Fruit fly (Drosophila melanogaster) whole organism, embryonic: ENCODE results near the gene CG5447.

ENCODE experiments used
- B-H1 ChIP-seq: fragments of 200-800 bp; sonication (Bioruptor generic); IDR thresholded peaks from 3 replicates; pipeline ENCODE4 v1.3.6; 2022; ENCODE audit warnings: missing biosample characterization, missing genetic modification characterization
- Blimp-1 ChIP-seq: fragments of 200-800 bp; sonication (Bioruptor generic); optimal IDR thresholded peaks from 3 replicates; lab custom pipeline; 2018; ENCODE audit warnings: missing biosample characterization, missing genetic modification characterization, mild to moderate bottlenecking, moderate library complexity, missing genetic modification reagents
- CG11504 ChIP-seq: fragments of 200-800 bp; sonication (Bioruptor generic); optimal IDR thresholded peaks from 3 replicates; lab custom pipeline; 2019; ENCODE audit warnings: missing biosample characterization, mild to moderate bottlenecking, missing genetic modification characterization, moderate library complexity
- CG11560 ChIP-seq: fragments of 200-800 bp; sonication (Bioruptor generic); IDR thresholded peaks from 3 replicates; pipeline ENCODE4 v1.3.6; 2022; ENCODE audit warnings: missing biosample characterization, missing genetic modification characterization
- CG12071 ChIP-seq: fragments of 200-800 bp; sonication (Bioruptor generic); optimal IDR thresholded peaks from 3 replicates; lab custom pipeline; 2018; ENCODE audit warnings: missing biosample characterization, mild to moderate bottlenecking, missing genetic modification characterization
- CG1233 ChIP-seq: fragments of 200-800 bp; sonication (Bioruptor generic); optimal IDR thresholded peaks from 4 replicates; lab custom pipeline; 2018; ENCODE audit warnings: missing biosample characterization, mild to moderate bottlenecking, missing genetic modification characterization
- CG12942 ChIP-seq: fragments of 200-800 bp; sonication (Bioruptor generic); optimal IDR thresholded peaks from 3 replicates; lab custom pipeline; 2016; ENCODE audit warnings: missing biosample characterization, missing genetic modification characterization
- CG14860 ChIP-seq: fragments of 200-800 bp; sonication (Bioruptor generic); IDR thresholded peaks from 3 replicates; pipeline ENCODE4 v1.3.6; 2022; ENCODE audit warnings: missing biosample characterization, missing genetic modification characterization; ENCODE audit not compliant: partially characterized antibody
- CG15696 ChIP-seq: fragments of 200-800 bp; sonication (Bioruptor generic); optimal IDR thresholded peaks from 2 replicates; lab custom pipeline; 2019; ENCODE audit warnings: missing biosample characterization, mild to moderate bottlenecking, missing genetic modification characterization, moderate library complexity
- CG2199 ChIP-seq: fragments of 200-800 bp; sonication (Bioruptor generic); IDR thresholded peaks from 3 replicates; pipeline ENCODE4 v1.3.6; 2022; ENCODE audit warnings: missing biosample characterization, missing genetic modification characterization
- CG2712 ChIP-seq: fragments of 200-800 bp; optimal IDR thresholded peaks from 3 replicates; lab custom pipeline; 2019; ENCODE audit warnings: missing biosample characterization, mild to moderate bottlenecking, missing genetic modification characterization, moderate library complexity
- CG34224 ChIP-seq: fragments of 200-800 bp; sonication (Bioruptor generic); IDR thresholded peaks from 3 replicates; pipeline ENCODE4 v1.3.6; 2022; ENCODE audit warnings: missing biosample characterization, missing genetic modification characterization; ENCODE audit not compliant: partially characterized antibody
- CG3847 ChIP-seq: fragments of 200-800 bp; sonication (Bioruptor generic); IDR thresholded peaks from 2 replicates; pipeline ENCODE4 v1.3.6; 2022; ENCODE audit warnings: missing biosample characterization, missing genetic modification characterization
- CG5245 ChIP-seq: fragments of 200-800 bp; sonication (Bioruptor generic); optimal IDR thresholded peaks from 3 replicates; lab custom pipeline; 2016; ENCODE audit warnings: missing biosample characterization, missing genetic modification characterization
- CG6854 ChIP-seq: fragments of 200-800 bp; sonication (Bioruptor generic); optimal IDR thresholded peaks from 3 replicates; lab custom pipeline; 2017; ENCODE audit warnings: missing biosample characterization, mild to moderate bottlenecking, missing genetic modification characterization
- CG7963 ChIP-seq: fragments of 200-800 bp; sonication (Bioruptor generic); IDR thresholded peaks from 3 replicates; pipeline ENCODE4 v1.3.6; 2022; ENCODE audit warnings: missing biosample characterization, missing genetic modification characterization; ENCODE audit not compliant: partially characterized antibody
- CG8924 ChIP-seq: fragments of 200-800 bp; optimal IDR thresholded peaks from 3 replicates; lab custom pipeline; 2019; ENCODE audit warnings: missing biosample characterization, mild to moderate bottlenecking, missing genetic modification characterization, moderate library complexity
- Drgx ChIP-seq: fragments of 200-800 bp; sonication (Bioruptor generic); IDR thresholded peaks from 2 replicates; pipeline ENCODE4 v1.3.6; 2022; ENCODE audit warnings: missing biosample characterization, missing genetic modification characterization
- H15 ChIP-seq: fragments of 200-800 bp; sonication (Bioruptor generic); IDR thresholded peaks from 3 replicates; pipeline ENCODE4 v1.3.6; 2022; ENCODE audit warnings: missing biosample characterization, missing genetic modification characterization
- Hr78 ChIP-seq, 2 experiments: fragments of 200-800 bp in 1 of 2; fragments of >200 bp in 1 of 2; sonication (Bioruptor generic) in 1 of 2; optimal IDR thresholded peaks; 2 replicates each; lab custom pipeline; 2017 to 2019; ENCODE audit warnings: missing biosample characterization in 2 of 2, missing genetic modification characterization in 2 of 2, mild to moderate bottlenecking in 1 of 2, moderate library complexity in 1 of 2
- Jarid2 ChIP-seq: fragments of 200-800 bp; sonication (Bioruptor generic); optimal IDR thresholded peaks from 3 replicates; lab custom pipeline; 2017; ENCODE audit warnings: mild to moderate bottlenecking, missing biosample characterization, missing genetic modification reagents, missing genetic modification characterization
- NFAT ChIP-seq: fragments of 200-800 bp; sonication (Bioruptor generic); IDR thresholded peaks from 2 replicates; pipeline ENCODE4 v1.3.6; 2022; ENCODE audit warnings: missing biosample characterization, missing genetic modification characterization
- Usf ChIP-seq: fragments of 200-800 bp; sonication (Bioruptor generic); optimal IDR thresholded peaks from 2 replicates; lab custom pipeline; 2017; ENCODE audit warnings: missing genotype, missing biosample characterization, missing genetic modification characterization
- ac ChIP-seq: fragments of 200-800 bp; sonication (Bioruptor generic); optimal IDR thresholded peaks from 3 replicates; lab custom pipeline; 2017; ENCODE audit warnings: missing biosample characterization, mild to moderate bottlenecking, missing genetic modification characterization
- ara ChIP-seq: fragments of 200-800 bp; sonication (Bioruptor generic); IDR thresholded peaks from 2 replicates; pipeline ENCODE4 v1.3.6; 2022; ENCODE audit warnings: missing biosample characterization, missing genetic modification characterization
- bbx ChIP-seq: fragments of 200-800 bp; sonication (Bioruptor generic); IDR thresholded peaks from 2 replicates; pipeline ENCODE4 v1.3.6; 2022; ENCODE audit warnings: missing biosample characterization, missing genetic modification characterization; ENCODE audit not compliant: partially characterized antibody
- cas ChIP-seq: fragments of 200-800 bp; sonication (Bioruptor generic); IDR thresholded peaks from 2 replicates; pipeline ENCODE4 v1.3.6; 2022; ENCODE audit warnings: missing biosample characterization, missing genetic modification characterization
- cato ChIP-seq: fragments of 200-800 bp; sonication (Bioruptor generic); optimal IDR thresholded peaks from 2 replicates; lab custom pipeline; 2016; ENCODE audit warnings: missing biosample characterization, missing genetic modification characterization, borderline replicate concordance
- chif ChIP-seq, 2 experiments: fragments of 200-800 bp; sonication (Bioruptor generic); optimal IDR thresholded peaks; 3 replicates each; lab custom pipeline; 2016; ENCODE audit warnings: missing biosample characterization in 2 of 2, missing genetic modification characterization in 2 of 2
- chn ChIP-seq: fragments of 200-800 bp; sonication (Bioruptor generic); optimal IDR thresholded peaks from 2 replicates; lab custom pipeline; 2016; ENCODE audit warnings: missing biosample characterization, missing genetic modification characterization
- ftz-f1 ChIP-seq: fragments of 200-800 bp; sonication (Bioruptor generic); optimal IDR thresholded peaks from 2 replicates; lab custom pipeline; 2016; ENCODE audit warnings: missing biosample characterization, missing genetic modification characterization
- grau ChIP-seq: fragments of 200-800 bp; optimal IDR thresholded peaks from 3 replicates; lab custom pipeline; 2019; ENCODE audit warnings: missing biosample characterization, mild to moderate bottlenecking, missing genetic modification characterization, moderate library complexity
- kni ChIP-seq: fragments of 200-800 bp; sonication (Bioruptor generic); optimal IDR thresholded peaks from 3 replicates; lab custom pipeline; 2017; ENCODE audit warnings: mild to moderate bottlenecking, missing biosample characterization, missing genetic modification reagents, missing genetic modification characterization
- knrl ChIP-seq: fragments of 200-800 bp; sonication (Bioruptor generic); IDR thresholded peaks from 3 replicates; pipeline ENCODE4 v1.3.6; 2022; ENCODE audit warnings: missing biosample characterization, missing genetic modification characterization; ENCODE audit not compliant: partially characterized antibody
- lbe ChIP-seq: fragments of 200-800 bp; sonication (Bioruptor generic); optimal IDR thresholded peaks from 2 replicates; lab custom pipeline; 2016; ENCODE audit warnings: missing biosample characterization, mild to moderate bottlenecking, missing genetic modification characterization
- nerfin-1 ChIP-seq: fragments of 200-800 bp; sonication (Bioruptor generic); optimal IDR thresholded peaks from 3 replicates; lab custom pipeline; 2019; ENCODE audit warnings: missing biosample characterization, mild to moderate bottlenecking, missing genetic modification characterization, moderate library complexity
- p53 ChIP-seq: fragments of 200-800 bp; sonication (Bioruptor generic); optimal IDR thresholded peaks from 2 replicates; lab custom pipeline; 2016; ENCODE audit warnings: missing biosample characterization, missing genetic modification characterization
- psq ChIP-seq: fragments of 200-800 bp; sonication (Bioruptor generic); optimal IDR thresholded peaks from 2 replicates; lab custom pipeline; 2017; ENCODE audit warnings: missing biosample characterization, missing genetic modification characterization
- ranshi ChIP-seq: fragments of 200-800 bp; sonication (Bioruptor generic); IDR thresholded peaks from 2 replicates; pipeline ENCODE4 v1.3.6; 2022; ENCODE audit warnings: missing biosample characterization, missing genetic modification characterization
- schlank ChIP-seq: fragments of 200-800 bp; sonication (Bioruptor generic); optimal IDR thresholded peaks from 2 replicates; lab custom pipeline; 2018; ENCODE audit warnings: missing biosample characterization, mild to moderate bottlenecking, missing genetic modification characterization
- seq ChIP-seq: fragments of 200-800 bp; sonication (Bioruptor generic); IDR thresholded peaks from 2 replicates; pipeline ENCODE4 v1.3.6; 2022; ENCODE audit warnings: missing biosample characterization, missing genetic modification characterization
- zen2 ChIP-seq: fragments of 200-800 bp; sonication (Bioruptor generic); IDR thresholded peaks from 3 replicates; pipeline ENCODE4 v1.3.6; 2022; ENCODE audit warnings: missing biosample characterization, missing genetic modification characterization; ENCODE audit not compliant: partially characterized antibody
- zf30C ChIP-seq: fragments of 200-800 bp; sonication (Bioruptor generic); optimal IDR thresholded peaks from 3 replicates; lab custom pipeline; 2018; ENCODE audit warnings: missing biosample characterization, mild to moderate bottlenecking, missing genetic modification characterization
- zfh2 ChIP-seq: fragments of 200-800 bp; sonication (Bioruptor generic); optimal IDR thresholded peaks from 2 replicates; lab custom pipeline; 2016; ENCODE audit warnings: missing biosample characterization, missing genetic modification characterization

CG5447 gene

dm6 chr3R:26409780-26410179 lies 42.6 kb upstream of the CG5447 start (continued):
- no peak for TF ChIP-seq ac (GFP tag; lab: Kevin White, UChicago)
- TF ChIP-seq chif (GFP tag; optimal IDR thresholded peaks at IDR 0.05; lab: Kevin White, UChicago), result no peak
- no peak for TF ChIP-seq Jarid2 (GFP tag; lab: Kevin White, UChicago)
- no peak for TF ChIP-seq Usf (GFP tag; lab: Kevin White, UChicago)
- TF ChIP-seq zfh2 (GFP tag; lab: Kevin White, UChicago), result no peak
- no peak for TF ChIP-seq NFAT (GFP tag; lab: Robert Waterston, UW)
- 0 out of 3 replicates have a peak, but pooled peaks have one; percentile 43 for TF ChIP-seq H15 (GFP tag; lab: Robert Waterston, UW)
- no peak for TF ChIP-seq grau (tag; lab: Kevin White, UChicago)
- no peak for TF ChIP-seq CG14860 (GFP tag; lab: Robert Waterston, UW)
- TF ChIP-seq CG11560 (tag; lab: Robert Waterston, UW), result no peak
- no peak for TF ChIP-seq zf30C (GFP tag; lab: Kevin White, UChicago)
- no peak for TF ChIP-seq kni (GFP tag; lab: Kevin White, UChicago)
- no peak for TF ChIP-seq CG7963
- TF ChIP-seq nerfin-1 (tag; lab: Kevin White, UChicago), result no peak
- TF ChIP-seq CG5245, result no peak
- TF ChIP-seq CG15696 (tag; lab: Kevin White, UChicago), result no peak
- no peak for TF ChIP-seq schlank (tag; lab: Kevin White, UChicago)
- TF ChIP-seq CG6854, result no peak
- no peak for TF ChIP-seq CG8924 (tag; lab: Kevin White, UChicago)
- no peak for TF ChIP-seq CG12071 (GFP tag; lab: Kevin White, UChicago)
- no peak for TF ChIP-seq CG3847
- no peak for TF ChIP-seq cato
- no peak for TF ChIP-seq ranshi (GFP tag; lab: Robert Waterston, UW)
- no peak for TF ChIP-seq chn
- no peak for TF ChIP-seq ara (GFP tag; lab: Robert Waterston, UW)
- 0 out of 3 replicates have a peak, but pooled peaks have one; percentile 15 for TF ChIP-seq B-H1
- TF ChIP-seq bbx, result no peak
- no peak for TF ChIP-seq Hr78 (GFP tag; optimal IDR thresholded peaks at IDR 0.05; lab: Kevin White, UChicago)
- peak; percentile 73 for TF ChIP-seq Drgx (GFP tag; lab: Robert Waterston, UW)
- no peak for TF ChIP-seq lbe
- TF ChIP-seq CG1233, result no peak
- TF ChIP-seq CG12942, result no peak
- TF ChIP-seq, all 482 proteins: peak for 47

dm6 chr3R:26413788-26414187 lies 38.5 kb upstream of the CG5447 start, which contains the start of gene Ald2:
Gene Ald2 (plus strand): TSS chr3R:26414088.
- no peak for TF ChIP-seq cas (GFP tag; lab: Robert Waterston, UW)
- TF ChIP-seq CG2712, result no peak
- no peak for TF ChIP-seq psq (GFP tag; lab: Kevin White, UChicago)
- TF ChIP-seq seq (GFP tag; lab: Robert Waterston, UW), result no peak
- no peak for TF ChIP-seq Blimp-1 (GFP tag; lab: Kevin White, UChicago)
- TF ChIP-seq ftz-f1 (GFP tag; lab: Kevin White, UChicago), result no peak
- TF ChIP-seq CG34224, result no peak
- no peak for TF ChIP-seq Jarid2 (GFP tag; lab: Kevin White, UChicago)
- no peak for TF ChIP-seq p53
- TF ChIP-seq CG2199 (GFP tag; lab: Robert Waterston, UW), result no peak
- TF ChIP-seq CG11504 (tag; lab: Kevin White, UChicago), result no peak
- TF ChIP-seq zen2, result no peak
- TF ChIP-seq knrl (GFP tag; lab: Robert Waterston, UW), result no peak
